Worm (Caenorhabditis elegans) whole organism, mixed stage, embryonic: ENCODE data around the gene C09E8.1.
A peak's percentile ranks its signal among the peaks of the same experiment; 100 is the strongest.

Experiments
- M03D4.4 ChIP-seq: sonication (generic microtip); optimal IDR thresholded peaks from 2 replicates; lab custom pipeline; 2017; ENCODE audit warnings: mild to moderate bottlenecking, missing genetic modification characterization, missing compliant biosample characterization
- bed-3 ChIP-seq: fragments of 200-800 bp; sonication (Bioruptor generic); optimal IDR thresholded peaks from 3 replicates; lab custom pipeline; 2018; ENCODE audit warnings: mild to moderate bottlenecking, missing genetic modification characterization, moderate library complexity, missing compliant biosample characterization
- ceh-43 ChIP-seq: fragments of 200-800 bp; sonication (Bioruptor generic); optimal IDR thresholded peaks from 2 replicates; lab custom pipeline; 2018; ENCODE audit warnings: mild to moderate bottlenecking, missing genetic modification characterization, moderate library complexity, missing compliant biosample characterization
- ceh-83 ChIP-seq: fragments of 200-800 bp; sonication (Bioruptor generic); optimal IDR thresholded peaks from 2 replicates; lab custom pipeline; 2018; ENCODE audit warnings: mild to moderate bottlenecking, missing genetic modification characterization, missing compliant biosample characterization
- ces-1 ChIP-seq: fragments of 150-350 bp; optimal IDR thresholded peaks from 2 replicates; lab custom pipeline; 2014; ENCODE audit warnings: missing biosample characterization, missing genetic modification reagents, missing genetic modification characterization
- cnd-1 ChIP-seq: fragments of 200-800 bp; sonication (Bioruptor generic); optimal IDR thresholded peaks from 2 replicates; lab custom pipeline; 2018; ENCODE audit warnings: mild to moderate bottlenecking, missing genetic modification characterization, missing compliant biosample characterization
- drap-1 ChIP-seq: fragments of 200-800 bp; sonication (Bioruptor generic); optimal IDR thresholded peaks from 3 replicates; lab custom pipeline; 2018; ENCODE audit warnings: mild to moderate bottlenecking, missing genetic modification characterization, missing compliant biosample characterization
- elt-1 ChIP-seq: sonication (generic microtip); optimal IDR thresholded peaks from 2 replicates; lab custom pipeline; 2017; ENCODE audit warnings: missing genetic modification characterization, mild to moderate bottlenecking, missing compliant biosample characterization, antibody characterized with exemption, moderate library complexity, borderline replicate concordance; ENCODE audit not compliant: insufficient read depth
- flh-1 ChIP-seq: fragments of 200-800 bp; sonication (Bioruptor generic); optimal IDR thresholded peaks from 2 replicates; lab custom pipeline; 2018; ENCODE audit warnings: mild to moderate bottlenecking, missing genetic modification characterization, moderate library complexity, missing compliant biosample characterization
- ham-2 ChIP-seq: fragments of 200-800 bp; sonication (Bioruptor generic); optimal IDR thresholded peaks from 2 replicates; lab custom pipeline; 2018; ENCODE audit warnings: mild to moderate bottlenecking, missing genetic modification characterization, missing compliant biosample characterization
- lin-32 ChIP-seq: fragments of 200-800 bp; sonication (Bioruptor generic); optimal IDR thresholded peaks from 2 replicates; lab custom pipeline; 2018; ENCODE audit warnings: mild to moderate bottlenecking, missing genetic modification characterization, missing compliant biosample characterization
- lsy-2 ChIP-seq: fragments of 150-350 bp; optimal IDR thresholded peaks from 2 replicates; lab custom pipeline; 2014; ENCODE audit warnings: missing biosample characterization, missing genetic modification characterization
- mab-5 ChIP-seq: fragments of 150-350 bp; optimal IDR thresholded peaks from 2 replicates; lab custom pipeline; 2014; ENCODE audit warnings: missing biosample characterization, missing genetic modification characterization
- mep-1 ChIP-seq: fragments of 150-350 bp; optimal IDR thresholded peaks from 2 replicates; lab custom pipeline; 2017; ENCODE audit warnings: missing biosample characterization, missing genetic modification reagents, missing genetic modification characterization, inconsistent platforms
- nhr-12 ChIP-seq: fragments of 150-350 bp; optimal IDR thresholded peaks from 2 replicates; lab custom pipeline; 2014; ENCODE audit warnings: missing biosample characterization, missing genetic modification characterization
- nhr-2 ChIP-seq: fragments of 150-350 bp; optimal IDR thresholded peaks from 2 replicates; lab custom pipeline; 2014; ENCODE audit warnings: missing biosample characterization, missing genetic modification characterization
- nhr-237 ChIP-seq: fragments of 150-350 bp; optimal IDR thresholded peaks from 2 replicates; lab custom pipeline; 2014; ENCODE audit warnings: missing biosample characterization, missing genetic modification characterization
- nhr-28 ChIP-seq: fragments of 150-350 bp; optimal IDR thresholded peaks from 2 replicates; lab custom pipeline; 2014; ENCODE audit warnings: missing biosample characterization, missing genetic modification characterization
- pha-4 ChIP-seq: fragments of 150-350 bp; optimal IDR thresholded peaks from 2 replicates; lab custom pipeline; 2018; ENCODE audit warnings: missing biosample characterization, missing genetic modification reagents, missing genetic modification characterization
- sem-2 ChIP-seq: fragments of 200-800 bp; sonication (Bioruptor generic); optimal IDR thresholded peaks from 2 replicates; lab custom pipeline; 2018; ENCODE audit warnings: mild to moderate bottlenecking, missing genetic modification characterization, missing compliant biosample characterization
- snpc-4 ChIP-seq: fragments of 150-350 bp; optimal IDR thresholded peaks from 2 replicates; lab custom pipeline; 2014; ENCODE audit warnings: missing biosample characterization, missing genetic modification characterization
- sptf-1 ChIP-seq: sonication (generic microtip); optimal IDR thresholded peaks from 2 replicates; lab custom pipeline; 2017; ENCODE audit warnings: mild to moderate bottlenecking, missing genetic modification characterization, moderate library complexity, missing compliant biosample characterization
- tbx-8 ChIP-seq: fragments of 200-800 bp; sonication (Bioruptor generic); optimal IDR thresholded peaks from 2 replicates; lab custom pipeline; 2018; ENCODE audit warnings: mild to moderate bottlenecking, missing genetic modification characterization, moderate library complexity, missing compliant biosample characterization
- unc-120 ChIP-seq: sonication (generic microtip); optimal IDR thresholded peaks from 2 replicates; lab custom pipeline; 2017; ENCODE audit warnings: missing genetic modification characterization, missing compliant biosample characterization; ENCODE audit not compliant: poor library complexity, severe bottlenecking
- unc-62 ChIP-seq: fragments of 150-350 bp; optimal IDR thresholded peaks from 2 replicates; lab custom pipeline; 2014; ENCODE audit warnings: missing biosample characterization, missing genetic modification reagents, missing genetic modification characterization
- zip-8 ChIP-seq: fragments of 150-350 bp; optimal IDR thresholded peaks from 2 replicates; lab custom pipeline; 2014; ENCODE audit warnings: missing biosample characterization, missing genetic modification characterization
- ztf-11 ChIP-seq: fragments of 150-350 bp; optimal IDR thresholded peaks from 2 replicates; lab custom pipeline; 2014; ENCODE audit warnings: missing biosample characterization, missing genetic modification characterization

Gene C09E8.1

ce11 chrII:546405-546804, 9.9 kb upstream of the C09E8.1 start, which contains the start of gene mlt-10:
TSS of gene mlt-10 (plus strand) at chrII:546705.
- TF ChIP-seq nhr-237 (tag; lab: Kevin White, UChicago) (no peak), M03D4.4 (tag; lab: Kevin White, UChicago) (no peak), ceh-43 (GFP tag; lab: Kevin White, UChicago) (no peak), unc-120 (tag; lab: Kevin White, UChicago) (no peak), lsy-2 (no peak), ces-1 (GFP tag; lab: Kevin White, UChicago) (no peak), nhr-2 (no peak), mab-5 (tag; lab: Kevin White, UChicago) (no peak), tbx-8 (GFP tag; lab: Kevin White, UChicago) (no peak), bed-3 (no peak), lin-32 (GFP tag; lab: Kevin White, UChicago) (no peak), mep-1 (tag; lab: Kevin White, UChicago) (no peak), pha-4 (tag; lab: Kevin White, UChicago) (no peak), elt-1 (tag; lab: Kevin White, UChicago) (no peak), snpc-4 (tag; lab: Kevin White, UChicago) (no peak), nhr-12 (tag; lab: Kevin White, UChicago) (no peak), ceh-83 (GFP tag; lab: Kevin White, UChicago) (no peak), ztf-11 (no peak)

ce11 chrII:549501-549900, 6.8 kb upstream of the C09E8.1 start:
- TF ChIP-seq mab-5 (tag; lab: Kevin White, UChicago): no peak
- TF ChIP-seq unc-62 (GFP tag; lab: Kevin White, UChicago): no peak
- no peak for TF ChIP-seq cnd-1
- no peak for TF ChIP-seq ceh-83 (GFP tag; lab: Kevin White, UChicago)
- no peak for TF ChIP-seq unc-120 (tag; lab: Kevin White, UChicago)
- no peak for TF ChIP-seq nhr-28 (tag; lab: Kevin White, UChicago)
- no peak for TF ChIP-seq zip-8
- TF ChIP-seq sptf-1 (tag; lab: Kevin White, UChicago): no peak
- no peak for TF ChIP-seq nhr-237 (tag; lab: Kevin White, UChicago)
- TF ChIP-seq, all 35 proteins: peak for 0

- no peak for TF ChIP-seq tbx-8 (GFP tag; lab: Kevin White, UChicago)
Observed at ce11 chrII:551245-551904, 4.9 kb upstream of the C09E8.1 start, which contains the start of gene lips-7. TSS of gene lips-7 (plus strand) at chrII:551854.

ce11 chrII:555371-555770, 914 bp upstream of the C09E8.1 start:
- TF ChIP-seq sem-2 (GFP tag; lab: Kevin White, UChicago) (no peak), nhr-237 (tag; lab: Kevin White, UChicago) (no peak), lsy-2 (no peak), flh-1 (no peak), unc-62 (GFP tag; lab: Kevin White, UChicago) (peak; percentile 5), pha-4 (tag; lab: Kevin White, UChicago) (no peak), mep-1 (tag; lab: Kevin White, UChicago) (no peak), ceh-83 (GFP tag; lab: Kevin White, UChicago) (no peak)

- TF ChIP-seq ceh-43 (GFP tag; lab: Kevin White, UChicago) (no peak), ztf-11 (no peak), sptf-1 (tag; lab: Kevin White, UChicago) (no peak), drap-1 (no peak), bed-3 (no peak)
- TF ChIP-seq, all 35 proteins: peak for 0
Observed at ce11 chrII:568776-569175, 12.5 kb downstream of the C09E8.1 start, which contains the start of gene W08F4.5. TSS of gene W08F4.5 (minus strand) at chrII:568876.

ce11 chrII:572010-572409, 15.7 kb downstream of the C09E8.1 start, which contains the start of gene mlt-8:
TSS of gene mlt-8 (minus strand) at chrII:572110.
- TF ChIP-seq ham-2 (GFP tag; lab: Kevin White, UChicago) (no peak), unc-62 (GFP tag; lab: Kevin White, UChicago) (no peak), bed-3 (no peak), snpc-4 (tag; lab: Kevin White, UChicago) (no peak)
